Fruit fly (Drosophila melanogaster) whole organism, embryonic: ENCODE data around the gene THG.
A peak's percentile ranks its signal among the peaks of the same experiment; 100 is the strongest.

Source experiments
- Ada2b ChIP-seq: fragments of 200-800 bp; sonication (Bioruptor generic); IDR thresholded peaks from 2 replicates; pipeline ENCODE4 v1.3.6; 2022; ENCODE audit warnings: missing biosample characterization, missing genetic modification characterization
- CG10543 ChIP-seq: fragments of 200-800 bp; sonication (Bioruptor generic); optimal IDR thresholded peaks from 3 replicates; lab custom pipeline; 2017; ENCODE audit warnings: missing biosample characterization, mild to moderate bottlenecking, missing genetic modification characterization, moderate library complexity
- CG12104 ChIP-seq: fragments of 200-800 bp; sonication (Bioruptor generic); optimal IDR thresholded peaks from 3 replicates; lab custom pipeline; 2016; ENCODE audit warnings: missing biosample characterization, missing genetic modification characterization
- CG12155 ChIP-seq: fragments of 200-800 bp; sonication (Bioruptor generic); optimal IDR thresholded peaks from 3 replicates; lab custom pipeline; 2016; ENCODE audit warnings: missing biosample characterization, missing genetic modification characterization
- CG1603 ChIP-seq: fragments of 200-800 bp; sonication (Bioruptor generic); optimal IDR thresholded peaks from 2 replicates; lab custom pipeline; 2019; ENCODE audit warnings: missing biosample characterization, mild to moderate bottlenecking, missing genetic modification characterization, moderate library complexity
- CG2120 ChIP-seq: fragments of 200-800 bp; sonication (Bioruptor generic); optimal IDR thresholded peaks from 3 replicates; lab custom pipeline; 2016; ENCODE audit warnings: missing biosample characterization, missing genetic modification characterization
- CG2199 ChIP-seq: fragments of 200-800 bp; sonication (Bioruptor generic); IDR thresholded peaks from 3 replicates; pipeline ENCODE4 v1.3.6; 2022; ENCODE audit warnings: missing biosample characterization, missing genetic modification characterization
- CG30403 ChIP-seq: fragments of 200-800 bp; sonication (Bioruptor generic); optimal IDR thresholded peaks from 3 replicates; lab custom pipeline; 2016; ENCODE audit warnings: missing biosample characterization, missing genetic modification characterization
- CG34422 ChIP-seq: fragments of 200-800 bp; sonication (Bioruptor generic); IDR thresholded peaks from 3 replicates; pipeline ENCODE4 v1.3.6; 2022; ENCODE audit warnings: missing biosample characterization, missing genetic modification characterization
- CG42726 ChIP-seq: fragments of 200-800 bp; sonication (Bioruptor generic); IDR thresholded peaks from 2 replicates; pipeline ENCODE4 v1.3.6; 2022; ENCODE audit warnings: missing biosample characterization, missing genetic modification characterization; ENCODE audit not compliant: partially characterized antibody
- CG4404 ChIP-seq: fragments of 200-800 bp; sonication (Bioruptor generic); IDR thresholded peaks from 2 replicates; pipeline ENCODE4 v1.3.6; 2022; ENCODE audit warnings: missing biosample characterization, missing genetic modification characterization
- CG4820 ChIP-seq: fragments of 200-800 bp; sonication (Bioruptor generic); optimal IDR thresholded peaks from 3 replicates; lab custom pipeline; 2016; ENCODE audit warnings: missing biosample characterization, missing genetic modification characterization
- CG5245 ChIP-seq: fragments of 200-800 bp; sonication (Bioruptor generic); optimal IDR thresholded peaks from 3 replicates; lab custom pipeline; 2016; ENCODE audit warnings: missing biosample characterization, missing genetic modification characterization
- D19B ChIP-seq: fragments of 200-800 bp; sonication (Bioruptor generic); optimal IDR thresholded peaks from 2 replicates; lab custom pipeline; 2017; ENCODE audit warnings: missing biosample characterization, mild to moderate bottlenecking, missing genetic modification characterization
- Hmx ChIP-seq: fragments of 200-800 bp; sonication (Bioruptor generic); optimal IDR thresholded peaks from 2 replicates; lab custom pipeline; 2016; ENCODE audit warnings: missing biosample characterization, missing genetic modification characterization
- Meics ChIP-seq: fragments of 200-800 bp; sonication (Bioruptor generic); optimal IDR thresholded peaks from 2 replicates; lab custom pipeline; 2017; ENCODE audit warnings: missing biosample characterization, mild to moderate bottlenecking, missing genetic modification characterization
- NFAT ChIP-seq: fragments of 200-800 bp; sonication (Bioruptor generic); IDR thresholded peaks from 2 replicates; pipeline ENCODE4 v1.3.6; 2022; ENCODE audit warnings: missing biosample characterization, missing genetic modification characterization
- Oaz ChIP-seq: fragments of 200-800 bp; sonication (Bioruptor generic); IDR thresholded peaks from 2 replicates; pipeline ENCODE4 v1.3.6; 2022; ENCODE audit warnings: missing biosample characterization, missing genetic modification characterization
- Ravus ChIP-seq: fragments of 200-800 bp; sonication (Bioruptor generic); IDR thresholded peaks from 2 replicates; pipeline ENCODE4 v1.3.6; 2022; ENCODE audit warnings: missing biosample characterization, missing genetic modification characterization
- Side ChIP-seq: fragments of 200-800 bp; sonication (Bioruptor generic); optimal IDR thresholded peaks from 2 replicates; lab custom pipeline; 2016; ENCODE audit warnings: missing biosample characterization, missing genetic modification characterization
- Sin3A ChIP-seq: fragments of >200 bp; optimal IDR thresholded peaks from 2 replicates; lab custom pipeline; 2018
- Six4 ChIP-seq: fragments of 200-800 bp; sonication (Bioruptor generic); optimal IDR thresholded peaks from 2 replicates; lab custom pipeline; 2016; ENCODE audit warnings: missing biosample characterization, missing genetic modification characterization
- Ssrp ChIP-seq: fragments of 200-800 bp; sonication (Bioruptor generic); optimal IDR thresholded peaks from 2 replicates; lab custom pipeline; 2018; ENCODE audit warnings: missing biosample characterization, mild to moderate bottlenecking, missing genetic modification characterization, moderate library complexity
- al ChIP-seq: fragments of 200-800 bp; sonication (Bioruptor generic); IDR thresholded peaks from 2 replicates; pipeline ENCODE4 v1.3.6; 2022; ENCODE audit warnings: missing biosample characterization, missing genetic modification characterization
- ap ChIP-seq: fragments of 200-800 bp; sonication (Bioruptor generic); IDR thresholded peaks from 2 replicates; pipeline ENCODE4 v1.3.6; 2022; ENCODE audit warnings: missing biosample characterization, missing genetic modification characterization
- az2 ChIP-seq: fragments of 200-800 bp; sonication (Bioruptor generic); optimal IDR thresholded peaks from 3 replicates; lab custom pipeline; 2016; ENCODE audit warnings: missing biosample characterization, missing genetic modification characterization
- bbx ChIP-seq: fragments of 200-800 bp; sonication (Bioruptor generic); IDR thresholded peaks from 2 replicates; pipeline ENCODE4 v1.3.6; 2022; ENCODE audit warnings: missing biosample characterization, missing genetic modification characterization; ENCODE audit not compliant: partially characterized antibody
- btn ChIP-seq: fragments of 200-800 bp; sonication (Bioruptor generic); optimal IDR thresholded peaks from 2 replicates; lab custom pipeline; 2016; ENCODE audit warnings: missing biosample characterization, missing genetic modification characterization
- cato ChIP-seq: fragments of 200-800 bp; sonication (Bioruptor generic); optimal IDR thresholded peaks from 2 replicates; lab custom pipeline; 2016; ENCODE audit warnings: missing biosample characterization, missing genetic modification characterization, borderline replicate concordance
- chif ChIP-seq, 2 experiments: fragments of 200-800 bp; sonication (Bioruptor generic); optimal IDR thresholded peaks; 3 replicates each; lab custom pipeline; 2016; ENCODE audit warnings: missing biosample characterization in 2 of 2, missing genetic modification characterization in 2 of 2
- crp ChIP-seq, 2 experiments: fragments of 200-800 bp; sonication (Bioruptor generic); optimal IDR thresholded peaks; 2 replicates in 1 of 2; 3 replicates in 1 of 2; lab custom pipeline; 2017; ENCODE audit warnings: missing biosample characterization in 2 of 2, missing genetic modification characterization in 2 of 2, mild to moderate bottlenecking in 1 of 2, moderate library complexity in 1 of 2
- da ChIP-seq: fragments of 200-800 bp; sonication (Bioruptor generic); optimal IDR thresholded peaks from 2 replicates; lab custom pipeline; 2016; ENCODE audit warnings: missing biosample characterization, missing genetic modification characterization
- dan ChIP-seq: fragments of 200-800 bp; sonication (Bioruptor generic); IDR thresholded peaks from 2 replicates; pipeline ENCODE4 v1.3.6; 2022; ENCODE audit warnings: missing biosample characterization, missing genetic modification characterization
- dysf ChIP-seq: fragments of 200-800 bp; sonication (Bioruptor generic); IDR thresholded peaks from 3 replicates; pipeline ENCODE4 v1.3.6; 2022; ENCODE audit warnings: missing biosample characterization, missing genetic modification characterization
- fu2 ChIP-seq: fragments of 200-800 bp; sonication (Bioruptor generic); optimal IDR thresholded peaks from 2 replicates; lab custom pipeline; 2016; ENCODE audit warnings: missing biosample characterization, missing genetic modification characterization
- grn ChIP-seq: fragments of 200-800 bp; sonication (Bioruptor generic); optimal IDR thresholded peaks from 3 replicates; lab custom pipeline; 2017; ENCODE audit warnings: missing biosample characterization, missing genetic modification characterization
- ham ChIP-seq: fragments of 200-800 bp; sonication (Bioruptor generic); IDR thresholded peaks from 2 replicates; pipeline ENCODE4 v1.3.6; 2022; ENCODE audit warnings: missing biosample characterization, missing genetic modification characterization
- jing ChIP-seq: fragments of 200-800 bp; sonication (Bioruptor generic); optimal IDR thresholded peaks from 2 replicates; lab custom pipeline; 2018; ENCODE audit warnings: missing biosample characterization, mild to moderate bottlenecking, missing genetic modification characterization
- jumu ChIP-seq: fragments of 200-800 bp; sonication (Bioruptor generic); optimal IDR thresholded peaks from 3 replicates; lab custom pipeline; 2016; ENCODE audit warnings: missing biosample characterization, missing genetic modification characterization
- klu ChIP-seq: fragments of 200-800 bp; sonication (Bioruptor generic); IDR thresholded peaks from 2 replicates; pipeline ENCODE4 v1.3.6; 2022; ENCODE audit warnings: missing biosample characterization, missing genetic modification characterization
- lab ChIP-seq: fragments of 200-800 bp; sonication (Bioruptor generic); optimal IDR thresholded peaks from 3 replicates; lab custom pipeline; 2017; ENCODE audit warnings: missing biosample characterization, missing genetic modification characterization, mild to moderate bottlenecking, moderate library complexity, missing genetic modification reagents
- lilli ChIP-seq: fragments of 200-800 bp; sonication (Bioruptor generic); optimal IDR thresholded peaks from 3 replicates; lab custom pipeline; 2016; ENCODE audit warnings: missing biosample characterization, missing genetic modification characterization
- p53 ChIP-seq: fragments of 200-800 bp; sonication (Bioruptor generic); optimal IDR thresholded peaks from 2 replicates; lab custom pipeline; 2016; ENCODE audit warnings: missing biosample characterization, missing genetic modification characterization
- sd ChIP-seq: fragments of 200-800 bp; sonication (Bioruptor generic); optimal IDR thresholded peaks from 3 replicates; lab custom pipeline; 2018; ENCODE audit warnings: missing biosample characterization, mild to moderate bottlenecking, missing genetic modification characterization, moderate library complexity
- sens ChIP-seq: fragments of 200-800 bp; sonication (Bioruptor generic); peaks from one replicate; lab custom pipeline; 2016; ENCODE audit warnings: missing biosample characterization, missing genetic modification characterization
- so ChIP-seq: fragments of 200-800 bp; sonication (Bioruptor generic); IDR thresholded peaks from 3 replicates; pipeline ENCODE4 v1.3.6; 2022; ENCODE audit warnings: missing biosample characterization, missing genetic modification characterization
- ssp ChIP-seq: fragments of 200-800 bp; sonication (Bioruptor generic); IDR thresholded peaks from 2 replicates; pipeline ENCODE4 v1.3.6; 2022; ENCODE audit warnings: missing biosample characterization, missing genetic modification characterization
- ttk ChIP-seq: fragments of 200-800 bp; sonication (Bioruptor generic); IDR thresholded peaks from 2 replicates; pipeline ENCODE4 v2.1.2; 2022; ENCODE audit warnings: missing biosample characterization, missing genetic modification characterization

Gene THG

DNA sequence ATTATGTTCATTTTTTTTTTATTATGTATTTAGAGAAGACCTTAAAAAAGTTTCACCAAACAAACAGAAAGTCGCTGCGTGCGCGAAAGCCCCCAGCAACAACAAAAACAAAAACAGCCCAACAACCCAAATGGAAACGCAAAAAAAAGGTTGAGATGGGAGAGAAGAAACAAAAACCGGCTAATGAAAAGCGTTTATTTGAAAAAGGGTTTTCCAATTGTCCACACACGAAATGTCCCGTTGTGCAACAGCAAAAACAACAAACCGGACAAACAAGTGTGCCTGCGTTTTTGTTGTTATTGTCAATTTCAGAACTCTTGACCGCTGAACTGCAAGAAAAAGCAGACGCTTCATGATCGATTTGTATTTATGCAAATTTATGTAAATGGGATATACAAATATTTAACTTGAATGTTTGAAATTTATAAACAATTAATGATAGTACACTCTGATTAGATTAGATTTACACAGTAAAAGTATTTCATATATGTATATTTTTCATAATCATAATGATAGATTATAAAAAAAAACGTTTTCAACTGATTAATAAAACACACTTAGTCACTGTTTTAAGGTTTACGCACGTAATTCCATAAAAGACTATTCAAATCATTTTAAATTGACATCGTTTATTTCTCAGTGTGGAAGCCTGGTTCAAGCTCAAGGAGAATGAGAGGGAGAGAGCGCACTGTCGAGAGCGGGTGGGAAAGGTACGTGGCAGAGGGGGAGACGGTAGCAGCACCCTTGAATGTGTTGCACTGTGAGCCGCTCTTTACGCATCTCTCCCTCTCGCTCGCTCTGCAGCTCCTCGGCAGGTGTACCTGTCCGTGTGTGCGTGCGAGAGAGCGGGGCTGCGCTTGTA is 47.1 kb upstream of the THG start (continued):
- TF ChIP-seq jumu (GFP tag; lab: Kevin White, UChicago), result no peak
- peak; percentile 71 for TF ChIP-seq Ssrp (tag; lab: Kevin White, UChicago)
- no peak for TF ChIP-seq CG1603

DNA sequence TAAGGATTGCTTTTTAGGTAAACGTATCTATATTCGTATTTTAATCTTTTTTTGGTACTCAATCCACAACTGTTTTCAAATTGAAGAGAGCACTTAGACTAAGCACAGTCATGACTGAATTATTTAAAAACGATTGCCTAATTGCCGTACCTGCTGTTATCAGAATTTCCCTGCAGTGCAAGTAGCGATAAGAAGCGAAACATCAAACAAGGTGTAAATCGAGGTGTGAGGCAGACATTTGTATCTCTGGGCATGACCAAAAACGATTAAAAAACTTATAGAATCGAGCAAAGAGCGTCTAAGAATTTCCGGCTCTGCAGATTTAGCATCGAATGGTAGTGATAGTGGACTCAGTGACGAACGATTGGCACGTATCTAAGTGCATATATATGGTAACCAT is 45.6 kb upstream of the THG start:
- no peak for TF ChIP-seq btn (GFP tag; lab: Kevin White, UChicago)
- TF ChIP-seq cato (GFP tag; lab: Kevin White, UChicago), result no peak
- no peak for TF ChIP-seq Hmx (GFP tag; lab: Kevin White, UChicago)
- peak; percentile 55; the same call in 1 of the 3 replicates for TF ChIP-seq CG2199 (GFP tag; lab: Robert Waterston, UW)
- no peak for TF ChIP-seq CG34422
- no peak for TF ChIP-seq Side (GFP tag; lab: Kevin White, UChicago)
- TF ChIP-seq CG12104, result no peak
- TF ChIP-seq D19B (GFP tag; lab: Kevin White, UChicago), result no peak
- no peak for TF ChIP-seq ttk (GFP tag; lab: Robert Waterston, UW)
- TF ChIP-seq so (GFP tag; lab: Robert Waterston, UW), result no peak
- TF ChIP-seq ssp (GFP tag; lab: Robert Waterston, UW), result no peak
- peak; percentile 55 for TF ChIP-seq sens (GFP tag; lab: Kevin White, UChicago)
- TF ChIP-seq Sin3A, result no peak
- TF ChIP-seq Six4 (GFP tag; lab: Kevin White, UChicago), result no peak
- TF ChIP-seq al, result no peak
- TF ChIP-seq Ravus (GFP tag; lab: Robert Waterston, UW), result no peak
- no peak for TF ChIP-seq CG10543 (GFP tag; lab: Kevin White, UChicago)
- TF ChIP-seq da (GFP tag; lab: Kevin White, UChicago), result no peak
- TF ChIP-seq az2 (GFP tag; lab: Kevin White, UChicago), result no peak
- peak; percentile 28 for TF ChIP-seq sd
- no peak for TF ChIP-seq bbx (GFP tag; lab: Robert Waterston, UW)

DNA sequence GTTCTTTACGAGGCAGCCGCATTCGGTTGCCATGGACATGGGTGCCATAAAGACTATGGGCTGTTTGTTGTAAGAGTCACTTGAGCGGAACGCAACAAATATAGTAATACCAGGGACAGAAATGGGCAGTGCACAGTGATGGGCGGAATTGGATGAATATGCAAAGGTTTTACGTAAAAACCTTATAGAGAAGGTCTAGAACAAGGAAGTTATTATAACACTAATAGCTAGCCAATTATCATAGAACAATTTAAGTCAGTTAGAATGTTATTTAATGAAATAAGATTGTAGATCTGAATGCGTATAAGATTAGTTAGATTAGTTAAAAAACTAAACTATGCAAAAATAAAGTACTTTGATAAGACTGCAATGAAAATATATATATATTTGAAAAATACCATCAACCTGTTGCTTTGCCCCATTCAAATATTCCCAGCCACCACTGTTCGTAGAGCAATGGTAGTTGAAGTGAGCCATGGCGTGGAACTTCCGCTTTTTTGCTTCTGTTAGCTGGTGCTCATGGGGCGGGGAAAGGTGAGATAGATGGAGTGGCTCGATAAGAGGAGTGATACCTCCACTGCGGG is 43.4 kb upstream of the THG start:
- TF ChIP-seq Oaz (GFP tag; lab: Robert Waterston, UW), result no peak
- TF ChIP-seq CG2120 (GFP tag; lab: Kevin White, UChicago), result peak; percentile 9
- peak; percentile 57; the same call in 2 of the 3 replicates for TF ChIP-seq dysf (GFP tag; lab: Robert Waterston, UW)
- TF ChIP-seq Ada2b, result 0 out of 2 replicates have a peak, but pooled peaks have one; percentile 13
- peak; percentile 14 for TF ChIP-seq lilli (GFP tag; lab: Kevin White, UChicago)
- no peak for TF ChIP-seq CG4404 (GFP tag; lab: Robert Waterston, UW)
- TF ChIP-seq ap, result peak; percentile 27; the same call in 1 of the 2 replicates
- no peak for TF ChIP-seq ham (GFP tag; lab: Robert Waterston, UW)
- no peak for TF ChIP-seq p53
- TF ChIP-seq klu (GFP tag; lab: Robert Waterston, UW), result no peak
- no peak for TF ChIP-seq dan (GFP tag; lab: Robert Waterston, UW)
- TF ChIP-seq CG42726 (GFP tag; lab: Robert Waterston, UW), result no peak
- no peak for TF ChIP-seq NFAT (GFP tag; lab: Robert Waterston, UW)
- TF ChIP-seq CG4820 (GFP tag; lab: Kevin White, UChicago), result peak; percentile 26
- TF ChIP-seq CG12155 (GFP tag; lab: Kevin White, UChicago), result no peak
- TF ChIP-seq CG30403 (GFP tag; lab: Kevin White, UChicago), result peak; percentile 8
- TF ChIP-seq grn (GFP tag; lab: Kevin White, UChicago), result peak; percentile 24
- no peak for TF ChIP-seq CG5245 (GFP tag; lab: Kevin White, UChicago)
- peak; percentile 24 for TF ChIP-seq Meics (GFP tag; lab: Kevin White, UChicago)
- no peak for TF ChIP-seq fu2 (GFP tag; lab: Kevin White, UChicago)
- TF ChIP-seq crp (GFP tag; optimal IDR thresholded peaks at IDR 0.05; lab: Kevin White, UChicago), result no peak
- no peak for TF ChIP-seq jing (GFP tag; lab: Kevin White, UChicago)
- no peak for TF ChIP-seq al
- peak; percentile 10 for TF ChIP-seq lab (GFP tag; lab: Kevin White, UChicago)
- TF ChIP-seq Hmx (GFP tag; lab: Kevin White, UChicago), result no peak
- TF ChIP-seq chif (GFP tag; optimal IDR thresholded peaks at IDR 0.05; lab: Kevin White, UChicago), result peak in 1 of 2 experiments; percentile 27
